Worm (Caenorhabditis elegans): Measurements from ENCODE around the gene ubxn-2.

ubxn-2 gene

ce11 chrIV:2774500-2774899 lies 48.9 kb upstream of the ubxn-2 start (continued):
- TF ChIP-seq sox-2 (GFP tag; IDR thresholded peaks at IDR 0.05) (no peak), syd-9 (tag; optimal IDR thresholded peaks at IDR 0.05) (no peak), sox-4 (tag; optimal IDR thresholded peaks at IDR 0.05) (no peak), ceh-9 (tag; optimal IDR thresholded peaks at IDR 0.05) (no peak), K02D7.2 (tag; optimal IDR thresholded peaks at IDR 0.05) (no peak), eyg-1 (tag; optimal IDR thresholded peaks at IDR 0.05) (no peak), ceh-2 (tag; optimal IDR thresholded peaks at IDR 0.05) (no peak), fkh-10 (GFP tag; optimal IDR thresholded peaks at IDR 0.05) (no peak), fax-1 (tag; optimal IDR thresholded peaks at IDR 0.05) (no peak), pag-3 (tag; optimal IDR thresholded peaks at IDR 0.05; ENCODE audit: borderline replicate concordance) (no peak), hlh-30 (tag; optimal IDR thresholded peaks at IDR 0.05; ENCODE audit: insufficient read depth) (peak; percentile 91), rnt-1 (tag; optimal IDR thresholded peaks at IDR 0.05) (no peak), F13H6.1 (tag; optimal IDR thresholded peaks at IDR 0.05) (peak; percentile 13), unc-86 (tag; optimal IDR thresholded peaks at IDR 0.05) (no peak), dve-1 (tag; optimal IDR thresholded peaks at IDR 0.05) (no peak), Y22D7AL.16 (tag; optimal IDR thresholded peaks at IDR 0.05) (no peak), ceh-14 (tag; optimal IDR thresholded peaks at IDR 0.05) (no peak), pha-2 (tag; optimal IDR thresholded peaks at IDR 0.05) (no peak)

ce11 chrIV:2773382-2773979 lies 47.9 kb upstream of the ubxn-2 start:
- TF ChIP-seq hlh-30 (tag; optimal IDR thresholded peaks at IDR 0.05; ENCODE audit: insufficient read depth) (peak; percentile 69), syd-9 (tag; optimal IDR thresholded peaks at IDR 0.05) (no peak), fax-1 (tag; optimal IDR thresholded peaks at IDR 0.05) (no peak)

- TF ChIP-seq K02D7.2 (tag; optimal IDR thresholded peaks at IDR 0.05) (no peak), C38D4.7 (GFP tag; optimal IDR thresholded peaks at IDR 0.05) (no peak), hlh-30 (tag; optimal IDR thresholded peaks at IDR 0.05; ENCODE audit: insufficient read depth) (peak; percentile 58), ref-2 (tag; optimal IDR thresholded peaks at IDR 0.05) (no peak), unc-42 (tag; optimal IDR thresholded peaks at IDR 0.05) (no peak), madf-2 (tag; optimal IDR thresholded peaks at IDR 0.05) (no peak), ceh-24 (tag; optimal IDR thresholded peaks at IDR 0.05) (no peak), hlh-6 (tag; optimal IDR thresholded peaks at IDR 0.05) (no peak)
Observed at ce11 chrIV:2772209-2772851, 46.7 kb upstream of the ubxn-2 start.

- TF ChIP-seq pax-1 (tag; optimal IDR thresholded peaks at IDR 0.05) (no peak), hlh-30 (tag; optimal IDR thresholded peaks at IDR 0.05; ENCODE audit: insufficient read depth) (no peak), zip-5 (tag; optimal IDR thresholded peaks at IDR 0.05) (no peak), hlh-15 (tag; optimal IDR thresholded peaks at IDR 0.05) (no peak), npax-4 (tag; optimal IDR thresholded peaks at IDR 0.05) (no peak), ztf-16 (tag; optimal IDR thresholded peaks at IDR 0.05) (no peak), ceh-6 (GFP tag; optimal IDR thresholded peaks at IDR 0.05) (no peak), hlh-13 (GFP tag; optimal IDR thresholded peaks at IDR 0.05) (no peak), nhr-11 (tag; optimal IDR thresholded peaks at IDR 0.05) (no peak), C08G9.2 (tag; optimal IDR thresholded peaks at IDR 0.05) (no peak), pat-9 (tag; optimal IDR thresholded peaks at IDR 0.05) (no peak), ceh-9 (tag; optimal IDR thresholded peaks at IDR 0.05) (no peak)
Observed at ce11 chrIV:2771692-2772091, 46.1 kb upstream of the ubxn-2 start, which contains the start of gene Y54G2A.11. Gene Y54G2A.11 (minus strand): TSS chrIV:2771792.

ce11 chrIV:2770835-2771234 lies 45.2 kb upstream of the ubxn-2 start:
- TF ChIP-seq ceh-24 (tag; optimal IDR thresholded peaks at IDR 0.05), result no peak
- TF ChIP-seq pha-2 (tag; optimal IDR thresholded peaks at IDR 0.05), result no peak
- no peak for TF ChIP-seq eyg-1 (tag; optimal IDR thresholded peaks at IDR 0.05)
